Worm (Caenorhabditis elegans) whole organism, L4 larva: Measurements from ENCODE around the gene kin-9.

Source experiments
- zag-1 ChIP-seq: fragments of 150-350 bp; optimal IDR thresholded peaks from 2 replicates; lab custom pipeline; 2014; ENCODE audit warnings: missing biosample characterization, missing genetic modification characterization
- ztf-11 ChIP-seq: fragments of 150-350 bp; optimal IDR thresholded peaks from 2 replicates; lab custom pipeline; 2014; ENCODE audit warnings: missing biosample characterization, missing genetic modification characterization

DNA sequence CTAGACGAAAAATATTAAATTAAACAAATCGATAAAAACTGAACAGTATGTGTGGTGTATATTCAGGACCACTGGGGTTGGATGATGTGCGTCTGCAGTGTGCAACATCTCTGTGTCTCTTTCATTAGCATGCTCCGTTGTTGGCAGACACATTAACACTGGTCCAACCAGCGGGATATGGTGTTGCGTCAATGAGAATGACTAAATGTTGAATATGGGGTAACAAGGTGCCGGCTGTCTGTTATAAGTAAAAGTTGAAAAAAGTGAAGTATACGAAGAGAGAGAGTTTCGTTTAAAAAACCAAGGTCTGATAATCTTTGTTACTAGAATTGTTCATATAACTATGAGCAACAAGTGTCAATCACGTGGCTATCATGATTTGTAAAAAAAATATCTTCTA is 15.6 kb upstream of the kin-9 start, which contains the start of gene ced-8:
- TF ChIP-seq zag-1 (tag; lab: Kevin White, UChicago) = no peak
- no peak for TF ChIP-seq ztf-11 (tag; lab: Kevin White, UChicago)
